Fruit fly (Drosophila melanogaster) whole organism, embryonic: ENCODE measurements around the gene CG13996.

Source experiments
- Adf1 ChIP-seq: fragments of 200-800 bp; sonication (Bioruptor generic); IDR thresholded peaks from 2 replicates; pipeline ENCODE4 v1.3.6; 2022; ENCODE audit warnings: missing biosample characterization, missing genetic modification characterization
- Asciz ChIP-seq: fragments of 200-800 bp; sonication (Bioruptor generic); optimal IDR thresholded peaks from 2 replicates; lab custom pipeline; 2017; ENCODE audit warnings: missing biosample characterization, mild to moderate bottlenecking, missing genetic modification characterization, missing genetic modification reagents
- Bgb ChIP-seq: fragments of 200-800 bp; sonication (Bioruptor generic); IDR thresholded peaks from 2 replicates; pipeline ENCODE4 v1.3.6; 2022; ENCODE audit warnings: missing biosample characterization, missing genetic modification characterization; ENCODE audit not compliant: partially characterized antibody
- Blimp-1 ChIP-seq: fragments of 200-800 bp; sonication (Bioruptor generic); optimal IDR thresholded peaks from 3 replicates; lab custom pipeline; 2018; ENCODE audit warnings: missing biosample characterization, missing genetic modification characterization, mild to moderate bottlenecking, moderate library complexity, missing genetic modification reagents
- CG12155 ChIP-seq: fragments of 200-800 bp; sonication (Bioruptor generic); optimal IDR thresholded peaks from 3 replicates; lab custom pipeline; 2016; ENCODE audit warnings: missing biosample characterization, missing genetic modification characterization
- CG14667 ChIP-seq: fragments of 200-800 bp; sonication (Bioruptor generic); IDR thresholded peaks from 2 replicates; pipeline ENCODE4 v1.3.6; 2022; ENCODE audit warnings: missing biosample characterization, missing genetic modification characterization
- CG18262 ChIP-seq: fragments of 200-800 bp; optimal IDR thresholded peaks from 3 replicates; lab custom pipeline; 2019; ENCODE audit warnings: missing biosample characterization, mild to moderate bottlenecking, missing genetic modification characterization, moderate library complexity
- CG30403 ChIP-seq: fragments of 200-800 bp; sonication (Bioruptor generic); optimal IDR thresholded peaks from 3 replicates; lab custom pipeline; 2016; ENCODE audit warnings: missing biosample characterization, missing genetic modification characterization
- CG3163 ChIP-seq: fragments of 200-800 bp; sonication (Bioruptor generic); optimal IDR thresholded peaks from 3 replicates; lab custom pipeline; 2016; ENCODE audit warnings: missing biosample characterization, missing genetic modification characterization
- CG33557 ChIP-seq: fragments of 200-800 bp; sonication (Bioruptor generic); optimal IDR thresholded peaks from 2 replicates; lab custom pipeline; 2019; ENCODE audit warnings: missing biosample characterization, mild to moderate bottlenecking, missing genetic modification characterization, moderate library complexity
- CG34376 ChIP-seq: fragments of 200-800 bp; sonication (Bioruptor generic); optimal IDR thresholded peaks from 2 replicates; lab custom pipeline; 2018; ENCODE audit warnings: missing biosample characterization, mild to moderate bottlenecking, missing genetic modification characterization
- CG34422 ChIP-seq: fragments of 200-800 bp; sonication (Bioruptor generic); IDR thresholded peaks from 3 replicates; pipeline ENCODE4 v1.3.6; 2022; ENCODE audit warnings: missing biosample characterization, missing genetic modification characterization
- CG3995 ChIP-seq: fragments of 200-800 bp; sonication (Bioruptor generic); optimal IDR thresholded peaks from 3 replicates; lab custom pipeline; 2016; ENCODE audit warnings: missing biosample characterization, missing genetic modification characterization
- CG4404 ChIP-seq: fragments of 200-800 bp; sonication (Bioruptor generic); IDR thresholded peaks from 2 replicates; pipeline ENCODE4 v1.3.6; 2022; ENCODE audit warnings: missing biosample characterization, missing genetic modification characterization
- CG6791 ChIP-seq: fragments of 200-800 bp; sonication (Bioruptor generic); IDR thresholded peaks from 3 replicates; pipeline ENCODE4 v1.3.6; 2022; ENCODE audit warnings: missing biosample characterization, missing genetic modification characterization; ENCODE audit not compliant: partially characterized antibody
- CG9727 ChIP-seq: fragments of 200-800 bp; sonication (Bioruptor generic); optimal IDR thresholded peaks from 3 replicates; lab custom pipeline; 2017; ENCODE audit warnings: missing biosample characterization, mild to moderate bottlenecking, missing genetic modification characterization
- CG9817 ChIP-seq: fragments of 200-800 bp; sonication (Bioruptor generic); optimal IDR thresholded peaks from 2 replicates; lab custom pipeline; 2018; ENCODE audit warnings: missing biosample characterization, mild to moderate bottlenecking, missing genetic modification characterization, moderate library complexity
- CG9876 ChIP-seq: fragments of 200-800 bp; sonication (Bioruptor generic); optimal IDR thresholded peaks from 2 replicates; lab custom pipeline; 2016; ENCODE audit warnings: missing biosample characterization, missing genetic modification characterization
- D19B ChIP-seq: fragments of 200-800 bp; sonication (Bioruptor generic); optimal IDR thresholded peaks from 2 replicates; lab custom pipeline; 2017; ENCODE audit warnings: missing biosample characterization, mild to moderate bottlenecking, missing genetic modification characterization
- Dll ChIP-seq: fragments of 200-800 bp; sonication (Bioruptor generic); IDR thresholded peaks from 4 replicates; pipeline ENCODE4 v1.3.6; 2022; ENCODE audit warnings: missing biosample characterization, missing genetic modification characterization; ENCODE audit not compliant: partially characterized antibody
- Dref ChIP-seq: fragments of 200-800 bp; sonication (Bioruptor generic); IDR thresholded peaks from 2 replicates; pipeline ENCODE4 v1.3.6; 2022; ENCODE audit warnings: missing biosample characterization, missing genetic modification characterization
- E2f2 ChIP-seq: fragments of 200-800 bp; sonication (Bioruptor generic); IDR thresholded peaks from 2 replicates; pipeline ENCODE4 v1.3.6; 2022; ENCODE audit warnings: missing biosample characterization, missing genetic modification characterization
- ERR ChIP-seq: fragments of 200-800 bp; sonication (Bioruptor generic); optimal IDR thresholded peaks from 2 replicates; lab custom pipeline; 2016; ENCODE audit warnings: missing biosample characterization, missing genetic modification characterization
- Fer2 ChIP-seq: fragments of 200-800 bp; sonication (Bioruptor generic); optimal IDR thresholded peaks from 2 replicates; lab custom pipeline; 2018; ENCODE audit warnings: missing biosample characterization, mild to moderate bottlenecking, missing genetic modification characterization, moderate library complexity
- HmgZ ChIP-seq: fragments of 200-800 bp; sonication (Bioruptor generic); optimal IDR thresholded peaks from 2 replicates; lab custom pipeline; 2018; ENCODE audit warnings: missing biosample characterization, mild to moderate bottlenecking, missing genetic modification characterization
- Sox102F ChIP-seq: fragments of 200-800 bp; sonication (Bioruptor generic); optimal IDR thresholded peaks from 2 replicates; lab custom pipeline; 2018; ENCODE audit warnings: missing biosample characterization, mild to moderate bottlenecking, missing genetic modification characterization, moderate library complexity
- Spps ChIP-seq: fragments of 200-800 bp; sonication (Bioruptor generic); optimal IDR thresholded peaks from 2 replicates; lab custom pipeline; 2018; ENCODE audit warnings: missing biosample characterization, mild to moderate bottlenecking, missing genetic modification characterization
- Stat92E ChIP-seq, 3 experiments: fragments of >200 bp in 2 of 3; fragments of 200-800 bp in 1 of 3; sonication (Bioruptor generic) in 1 of 3; optimal IDR thresholded peaks; 2 replicates each; lab custom pipeline; 2017 to 2019; ENCODE audit warnings: missing biosample characterization in 3 of 3, missing genetic modification characterization in 3 of 3, mild to moderate bottlenecking in 1 of 3, moderate library complexity in 1 of 3
- Usf ChIP-seq: fragments of 200-800 bp; sonication (Bioruptor generic); optimal IDR thresholded peaks from 2 replicates; lab custom pipeline; 2017; ENCODE audit warnings: missing genotype, missing biosample characterization, missing genetic modification characterization
- Xrp1 ChIP-seq: fragments of 200-800 bp; sonication (Bioruptor generic); IDR thresholded peaks from 2 replicates; pipeline ENCODE4 v1.3.6; 2022; ENCODE audit warnings: missing biosample characterization, missing genetic modification characterization
- ara ChIP-seq: fragments of 200-800 bp; sonication (Bioruptor generic); IDR thresholded peaks from 2 replicates; pipeline ENCODE4 v1.3.6; 2022; ENCODE audit warnings: missing biosample characterization, missing genetic modification characterization
- bsh ChIP-seq, 2 experiments: fragments of 200-800 bp; sonication (Bioruptor generic); optimal IDR thresholded peaks; 2 replicates each; lab custom pipeline; 2017 to 2018; ENCODE audit warnings: mild to moderate bottlenecking in 2 of 2, missing biosample characterization in 2 of 2, missing genetic modification characterization in 2 of 2, moderate library complexity in 1 of 2
- crp ChIP-seq, 2 experiments: fragments of 200-800 bp; sonication (Bioruptor generic); optimal IDR thresholded peaks; 2 replicates in 1 of 2; 3 replicates in 1 of 2; lab custom pipeline; 2017; ENCODE audit warnings: missing biosample characterization in 2 of 2, missing genetic modification characterization in 2 of 2, mild to moderate bottlenecking in 1 of 2, moderate library complexity in 1 of 2
- dysf ChIP-seq: fragments of 200-800 bp; sonication (Bioruptor generic); IDR thresholded peaks from 3 replicates; pipeline ENCODE4 v1.3.6; 2022; ENCODE audit warnings: missing biosample characterization, missing genetic modification characterization
- grau ChIP-seq: fragments of 200-800 bp; optimal IDR thresholded peaks from 3 replicates; lab custom pipeline; 2019; ENCODE audit warnings: missing biosample characterization, mild to moderate bottlenecking, missing genetic modification characterization, moderate library complexity
- inv ChIP-seq: fragments of 200-800 bp; sonication (Bioruptor generic); IDR thresholded peaks from 2 replicates; pipeline ENCODE4 v1.3.6; 2022; ENCODE audit warnings: missing biosample characterization, missing genetic modification characterization; ENCODE audit not compliant: partially characterized antibody
- jumu ChIP-seq: fragments of 200-800 bp; sonication (Bioruptor generic); optimal IDR thresholded peaks from 3 replicates; lab custom pipeline; 2016; ENCODE audit warnings: missing biosample characterization, missing genetic modification characterization
- kni ChIP-seq: fragments of 200-800 bp; sonication (Bioruptor generic); optimal IDR thresholded peaks from 3 replicates; lab custom pipeline; 2017; ENCODE audit warnings: mild to moderate bottlenecking, missing biosample characterization, missing genetic modification reagents, missing genetic modification characterization
- pnt ChIP-seq: fragments of 200-800 bp; sonication (Bioruptor generic); optimal IDR thresholded peaks from 3 replicates; lab custom pipeline; 2016; ENCODE audit warnings: missing biosample characterization, missing genetic modification characterization
- sisA ChIP-seq: fragments of 200-800 bp; sonication (Bioruptor generic); IDR thresholded peaks from 2 replicates; pipeline ENCODE4 v1.3.6; 2022; ENCODE audit warnings: missing biosample characterization, missing genetic modification characterization
- stwl ChIP-seq: fragments of 200-800 bp; sonication (Bioruptor generic); optimal IDR thresholded peaks from 3 replicates; lab custom pipeline; 2018; ENCODE audit warnings: missing biosample characterization, mild to moderate bottlenecking, missing genetic modification characterization, moderate library complexity
- tna ChIP-seq: fragments of 200-800 bp; sonication (Bioruptor generic); IDR thresholded peaks from 2 replicates; pipeline ENCODE4 v1.3.6; 2022; ENCODE audit warnings: missing biosample characterization, missing genetic modification characterization; ENCODE audit not compliant: partially characterized antibody
- vvl ChIP-seq: fragments of 200-800 bp; sonication (Bioruptor generic); IDR thresholded peaks from 2 replicates; pipeline ENCODE4 v1.3.6; 2022; ENCODE audit warnings: missing biosample characterization, missing genetic modification characterization
- wek ChIP-seq: fragments of 200-800 bp; sonication (Bioruptor generic); optimal IDR thresholded peaks from 3 replicates; lab custom pipeline; 2018; ENCODE audit warnings: missing biosample characterization, mild to moderate bottlenecking, missing genetic modification characterization, moderate library complexity

Gene CG13996

DNA sequence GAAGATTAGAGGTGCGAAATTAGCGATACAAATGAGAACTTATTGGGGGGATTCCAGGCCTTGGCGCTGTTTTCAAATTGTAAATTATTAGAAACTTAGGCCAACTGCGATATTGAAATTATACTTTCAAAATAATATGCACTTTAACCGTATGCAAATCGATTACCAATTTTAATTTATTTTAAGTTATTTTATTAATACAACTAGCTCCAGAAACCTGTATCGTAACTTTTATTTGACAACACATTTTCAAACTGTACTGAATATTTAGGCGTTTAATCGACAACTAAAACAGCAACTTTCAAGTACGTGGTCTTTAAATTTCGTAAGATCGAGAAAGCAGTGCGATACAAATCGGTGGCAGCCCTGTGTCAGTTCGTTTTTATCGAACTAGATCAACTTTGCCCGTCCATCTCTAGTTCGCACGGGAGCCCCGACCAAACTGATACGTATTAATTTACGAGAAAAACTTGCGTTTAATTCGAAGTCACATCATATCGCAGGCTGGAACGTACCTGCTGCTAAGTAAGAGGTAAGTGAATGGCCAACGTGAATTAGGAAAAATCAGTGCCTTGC lies 50.1 kb downstream of the CG13996 start, which contains the start of the genes CG9154 and Kr-h2 (continued):
- TF ChIP-seq CG30403 (GFP tag; lab: Kevin White, UChicago) (peak; percentile 48), Fer2 (tag; lab: Kevin White, UChicago) (peak; percentile 37), grau (tag; lab: Kevin White, UChicago) (peak; percentile 55), D19B (peak; percentile 25), E2f2 (GFP tag; lab: Robert Waterston, UW) (peak; percentile 87), CG34376 (GFP tag; lab: Kevin White, UChicago) (peak; percentile 56), CG33557 (no peak), crp (GFP tag; optimal IDR thresholded peaks at IDR 0.05; lab: Kevin White, UChicago) (peak in 1 of 2 experiments; percentile 12), ara (GFP tag; lab: Robert Waterston, UW) (no peak), ERR (GFP tag; lab: Kevin White, UChicago) (no peak), Stat92E (GFP tag; optimal IDR thresholded peaks at IDR 0.05; lab: Kevin White, UChicago) (no peak), kni (GFP tag; lab: Kevin White, UChicago) (peak; percentile 55), tna (GFP tag; lab: Robert Waterston, UW) (peak; percentile 44; the same call in 1 of the 2 replicates), Xrp1 (GFP tag; lab: Robert Waterston, UW) (0 out of 2 replicates have a peak, but pooled peaks have one; percentile 7), Bgb (GFP tag; lab: Robert Waterston, UW) (peak; percentile 73), inv (GFP tag; lab: Robert Waterston, UW) (peak; percentile 57; the same call in 1 of the 2 replicates), CG3163 (GFP tag; lab: Kevin White, UChicago) (no peak), CG9876 (GFP tag; lab: Kevin White, UChicago) (no peak), Spps (tag; lab: Kevin White, UChicago) (no peak), Usf (peak; percentile 3), CG4404 (GFP tag; lab: Robert Waterston, UW) (no peak), vvl (GFP tag; lab: Robert Waterston, UW) (peak; percentile 47; the same call in 1 of the 2 replicates), Blimp-1 (GFP tag; lab: Kevin White, UChicago) (peak; percentile 0), CG34422 (GFP tag; lab: Robert Waterston, UW) (peak; percentile 11; the same call in 1 of the 3 replicates), CG14667 (GFP tag; lab: Robert Waterston, UW) (no peak), bsh (GFP tag; optimal IDR thresholded peaks at IDR 0.05; lab: Kevin White, UChicago) (peak in 1 of 2 experiments; percentile 17), Sox102F (GFP tag; lab: Kevin White, UChicago) (no peak), CG9817 (tag; lab: Kevin White, UChicago) (peak; percentile 37), Dref (GFP tag; lab: Robert Waterston, UW) (peak; percentile 96), HmgZ (peak; percentile 12), CG18262 (peak; percentile 42), CG9727 (peak; percentile 39), jumu (no peak), CG6791 (GFP tag; lab: Robert Waterston, UW) (peak; percentile 75; the same call in 2 of the 3 replicates), Adf1 (no peak), CG3995 (GFP tag; lab: Kevin White, UChicago) (peak; percentile 3), wek (peak; percentile 95), Asciz (no peak), pnt (GFP tag; lab: Kevin White, UChicago) (no peak), stwl (tag; lab: Kevin White, UChicago) (peak; percentile 65), sisA (GFP tag; lab: Robert Waterston, UW) (no peak), dysf (GFP tag; lab: Robert Waterston, UW) (peak; percentile 32; the same call in 1 of the 3 replicates), CG12155 (GFP tag; lab: Kevin White, UChicago) (peak; percentile 23), Dll (GFP tag; lab: Robert Waterston, UW) (peak; percentile 66; the same call in 2 of the 4 replicates)
